Worm (Caenorhabditis elegans) whole organism, L1 larva: ENCODE data around the gene fbxl-1.

Experiments
- efl-3 ChIP-seq: fragments of 200-800 bp; sonication (Bioruptor generic); optimal IDR thresholded peaks from 2 replicates; lab custom pipeline; 2018; ENCODE audit warnings: mild to moderate bottlenecking, missing genetic modification characterization, missing compliant biosample characterization
- lin-13 ChIP-seq: fragments of 150-350 bp; optimal IDR thresholded peaks from 2 replicates; lab custom pipeline; 2014; ENCODE audit warnings: missing biosample characterization, missing genetic modification reagents, missing genetic modification characterization
- mab-9 ChIP-seq: fragments of 200-800 bp; sonication (Bioruptor generic); IDR thresholded peaks from 2 replicates; pipeline ENCODE4 v1.3.6; 2022; ENCODE audit warnings: missing genetic modification reagents, missing genetic modification characterization, missing compliant biosample characterization
- sup-37 ChIP-seq: fragments of 200-800 bp; sonication (Bioruptor generic); optimal IDR thresholded peaks from 2 replicates; lab custom pipeline; 2018; ENCODE audit warnings: mild to moderate bottlenecking, missing genetic modification characterization, missing compliant biosample characterization

- no peak for TF ChIP-seq efl-3
- no peak for TF ChIP-seq mab-9 (GFP tag; lab: Robert Waterston, UW)
- no peak for TF ChIP-seq lin-13 (GFP tag; lab: Kevin White, UChicago)
- no peak for TF ChIP-seq sup-37 (GFP tag; lab: Kevin White, UChicago)
Measured at ce11 chrIII:8211562-8211961, 16.1 kb upstream of the fbxl-1 start.
